Worm (Caenorhabditis elegans) whole organism, young adult: ENCODE data around the gene C30A5.16.

Source experiments
- F49E8.2 ChIP-seq: sonication (generic microtip); optimal IDR thresholded peaks from 3 replicates; lab custom pipeline; 2017; ENCODE audit warnings: missing genetic modification characterization, mild to moderate bottlenecking, missing compliant biosample characterization, antibody characterized with exemption, moderate library complexity; ENCODE audit not compliant: insufficient read depth
- F52B5.7 ChIP-seq: sonication (generic microtip); optimal IDR thresholded peaks from 2 replicates; lab custom pipeline; 2016; ENCODE audit warnings: mild to moderate bottlenecking, missing genetic modification characterization, missing compliant biosample characterization
- Y95B8A.8 ChIP-seq: fragments of 200-800 bp; sonication (Bioruptor generic); IDR thresholded peaks from 2 replicates; pipeline ENCODE4 v1.3.6; 2022; ENCODE audit warnings: missing genetic modification reagents, missing genetic modification characterization, missing compliant biosample characterization
- ama-1 ChIP-seq, 3 experiments: fragments of 150-350 bp in 1 of 3; sonication (generic microtip) in 2 of 3; optimal IDR thresholded peaks; 2 replicates each; lab custom pipeline; 2014 to 2018; ENCODE audit warnings: missing biosample characterization in 2 of 3, missing genetic modification characterization in 2 of 3, missing genetic modification reagents in 2 of 3
- aptf-3 ChIP-seq: fragments of 200-800 bp; sonication (Bioruptor generic); IDR thresholded peaks from 2 replicates; pipeline ENCODE4 v1.3.6; 2022; ENCODE audit warnings: missing genetic modification characterization, missing compliant biosample characterization
- cebp-1 ChIP-seq, 2 experiments: fragments of 200-800 bp in 1 of 2; sonication (Bioruptor generic) in 1 of 2; sonication (generic microtip) in 1 of 2; IDR thresholded peaks in 1 of 2; optimal IDR thresholded peaks in 1 of 2; 2 replicates each; pipeline versions ENCODE4 v1.3.6 to Lab custom; 2017 to 2022; ENCODE audit warnings: missing compliant biosample characterization in 2 of 2, missing genetic modification characterization in 2 of 2, mild to moderate bottlenecking in 1 of 2, missing genetic modification reagents in 1 of 2, moderate library complexity in 1 of 2
- egl-18 ChIP-seq: fragments of 200-800 bp; sonication (Bioruptor generic); IDR thresholded peaks from 2 replicates; pipeline ENCODE4 v1.3.6; 2022; ENCODE audit warnings: missing genetic modification reagents, missing genetic modification characterization, missing compliant biosample characterization
- lin-35 ChIP-seq, 3 experiments: fragments of 150-350 bp in 2 of 3; sonication (generic microtip) in 1 of 3; optimal IDR thresholded peaks; 2 replicates each; lab custom pipeline; 2014 to 2018; ENCODE audit warnings: missing biosample characterization in 3 of 3, missing genetic modification characterization in 3 of 3, missing genetic modification reagents in 3 of 3
- nhr-120 ChIP-seq: fragments of 200-800 bp; sonication (Bioruptor generic); IDR thresholded peaks from 2 replicates; pipeline ENCODE4 v1.3.6; 2022; ENCODE audit warnings: missing genetic modification characterization, missing compliant biosample characterization
- nhr-90 ChIP-seq: sonication (generic microtip); optimal IDR thresholded peaks from 2 replicates; lab custom pipeline; 2016; ENCODE audit warnings: missing genotype, mild to moderate bottlenecking, missing genetic modification characterization, missing compliant biosample characterization
- sea-2 ChIP-seq: fragments of 200-800 bp; sonication (Bioruptor generic); IDR thresholded peaks from 2 replicates; pipeline ENCODE4 v1.3.6; 2022; ENCODE audit warnings: missing genetic modification characterization, missing compliant biosample characterization
- zfh-2 ChIP-seq: fragments of 200-800 bp; sonication (Bioruptor generic); conservative IDR thresholded peaks from 2 replicates; pipeline ENCODE4 v1.3.6; 2022; ENCODE audit warnings: missing genetic modification reagents, missing genetic modification characterization, missing compliant biosample characterization

- TF ChIP-seq F49E8.2 (no peak), ama-1 (optimal IDR thresholded peaks at IDR 0.05; lab: Kevin White, UChicago) (no peak), ama-1 (GFP tag; optimal IDR thresholded peaks at IDR 0.05; lab: Kevin White, UChicago) (no peak), lin-35 (GFP tag; optimal IDR thresholded peaks at IDR 0.05; lab: Kevin White, UChicago) (no peak), nhr-120 (GFP tag; lab: Robert Waterston, UW) (no peak), zfh-2 (GFP tag; lab: Robert Waterston, UW) (no peak), Y95B8A.8 (no peak), egl-18 (GFP tag; lab: Robert Waterston, UW) (no peak), cebp-1 (GFP tag; IDR thresholded peaks at IDR 0.05; lab: Robert Waterston, UW) (no peak), cebp-1 (tag; optimal IDR thresholded peaks at IDR 0.05; lab: Kevin White, UChicago) (no peak), sea-2 (GFP tag; lab: Robert Waterston, UW) (no peak), F52B5.7 (tag; lab: Kevin White, UChicago) (no peak), aptf-3 (GFP tag; lab: Robert Waterston, UW) (no peak), nhr-90 (tag; lab: Kevin White, UChicago) (no peak)
These were observed 29.0 kb downstream of the C30A5.16 start, which contains the start of gene C02F5.13 for ce11 chrIII:8247051-8247450.
